Fruit fly (Drosophila melanogaster) whole organism, embryonic: ENCODE results near the gene CG31157.

Source experiments
- CG13624 ChIP-seq: fragments of 200-800 bp; sonication (Bioruptor generic); optimal IDR thresholded peaks from 2 replicates; lab custom pipeline; 2016; ENCODE audit warnings: missing biosample characterization, missing genetic modification characterization
- CG1792 ChIP-seq: fragments of 200-800 bp; sonication (Bioruptor generic); optimal IDR thresholded peaks from 2 replicates; lab custom pipeline; 2016; ENCODE audit warnings: missing biosample characterization, missing genetic modification characterization
- CG18262 ChIP-seq: fragments of 200-800 bp; optimal IDR thresholded peaks from 3 replicates; lab custom pipeline; 2019; ENCODE audit warnings: missing biosample characterization, mild to moderate bottlenecking, missing genetic modification characterization, moderate library complexity
- CG2712 ChIP-seq: fragments of 200-800 bp; optimal IDR thresholded peaks from 3 replicates; lab custom pipeline; 2019; ENCODE audit warnings: missing biosample characterization, mild to moderate bottlenecking, missing genetic modification characterization, moderate library complexity
- CG34376 ChIP-seq: fragments of 200-800 bp; sonication (Bioruptor generic); optimal IDR thresholded peaks from 2 replicates; lab custom pipeline; 2018; ENCODE audit warnings: missing biosample characterization, mild to moderate bottlenecking, missing genetic modification characterization
- CG6854 ChIP-seq: fragments of 200-800 bp; sonication (Bioruptor generic); optimal IDR thresholded peaks from 3 replicates; lab custom pipeline; 2017; ENCODE audit warnings: missing biosample characterization, mild to moderate bottlenecking, missing genetic modification characterization
- CG9817 ChIP-seq: fragments of 200-800 bp; sonication (Bioruptor generic); optimal IDR thresholded peaks from 2 replicates; lab custom pipeline; 2018; ENCODE audit warnings: missing biosample characterization, mild to moderate bottlenecking, missing genetic modification characterization, moderate library complexity
- Myb ChIP-seq: fragments of 200-800 bp; sonication (Bioruptor generic); optimal IDR thresholded peaks from 2 replicates; lab custom pipeline; 2016; ENCODE audit warnings: missing biosample characterization, missing genetic modification characterization
- p53 ChIP-seq: fragments of 200-800 bp; sonication (Bioruptor generic); optimal IDR thresholded peaks from 2 replicates; lab custom pipeline; 2016; ENCODE audit warnings: missing biosample characterization, missing genetic modification characterization

DNA sequence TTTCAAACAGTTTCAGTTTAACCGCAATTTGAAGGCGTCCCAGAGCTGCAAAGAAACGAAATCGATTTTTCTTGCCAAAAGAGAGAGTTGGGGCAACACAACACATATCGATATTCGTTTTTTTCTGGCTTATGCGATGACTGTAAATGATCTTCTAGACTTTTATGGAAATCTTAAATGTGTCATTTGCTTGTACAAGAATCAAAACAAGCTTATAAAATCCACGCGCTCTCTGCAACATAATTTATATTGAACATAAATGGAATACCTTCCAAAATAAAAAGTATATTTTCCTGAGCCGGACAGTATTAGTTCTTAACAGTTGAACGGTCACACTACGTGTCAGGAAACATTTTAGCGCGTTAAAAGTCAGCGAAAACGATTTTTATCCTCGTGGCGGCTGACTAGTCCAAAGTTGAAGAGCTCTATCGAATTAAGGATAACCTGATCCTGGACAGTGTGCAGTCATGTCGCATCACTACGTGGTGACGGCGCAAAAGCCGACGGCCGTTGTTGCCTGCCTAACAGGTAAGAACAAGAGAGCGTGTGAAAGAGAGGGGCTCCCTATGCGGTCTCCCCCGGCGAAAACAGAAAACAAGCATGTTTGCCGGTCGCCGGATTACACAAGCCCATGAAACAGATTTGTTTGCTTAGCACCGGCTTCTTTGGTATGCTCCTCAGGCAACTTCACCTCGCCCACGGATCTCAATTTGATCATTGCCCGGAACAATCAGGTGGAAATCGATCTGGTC, 4.6 kb downstream of the CG31157 start, which contains the start of gene pic:
- TF ChIP-seq CG9817 (tag; lab: Kevin White, UChicago) = no peak
- TF ChIP-seq CG1792 = no peak
- TF ChIP-seq CG6854 (GFP tag; lab: Kevin White, UChicago) = no peak
- TF ChIP-seq CG18262 (tag; lab: Kevin White, UChicago) = no peak
- no peak for TF ChIP-seq p53 (GFP tag; lab: Kevin White, UChicago)
- no peak for TF ChIP-seq CG13624 (GFP tag; lab: Kevin White, UChicago)
- TF ChIP-seq Myb = peak; percentile 77
- peak; percentile 28 for TF ChIP-seq CG2712
- TF ChIP-seq CG34376 (GFP tag; lab: Kevin White, UChicago) = no peak
